Worm (Caenorhabditis elegans): ENCODE data around the gene Y41C4A.12.

The Y41C4A.12 gene

ce11 chrIII:11692380-11692779, 34.1 kb downstream of the Y41C4A.12 start (continued):
- TF ChIP-seq Y53F4B.3 (GFP tag; IDR thresholded peaks at IDR 0.05) (no peak), snpc-4 (GFP tag; optimal IDR thresholded peaks at IDR 0.05) (no peak), snpc-4 (tag; optimal IDR thresholded peaks at IDR 0.05) (no peak), attf-5 (GFP tag; optimal IDR thresholded peaks at IDR 0.05) (no peak), gei-17 (GFP tag; optimal IDR thresholded peaks at IDR 0.05) (no peak), B0261.1 (tag; optimal IDR thresholded peaks at IDR 0.05) (no peak), let-607 (tag; optimal IDR thresholded peaks at IDR 0.05) (no peak), tbx-9 (tag; optimal IDR thresholded peaks at IDR 0.05; ENCODE audit: borderline replicate concordance) (no peak), bed-2 (GFP tag; IDR thresholded peaks at IDR 0.05) (no peak), ztf-18 (tag; optimal IDR thresholded peaks at IDR 0.05) (no peak), F33H1.4 (GFP tag; IDR thresholded peaks at IDR 0.05) (no peak), rpc-1 (optimal IDR thresholded peaks at IDR 0.05) (no peak), rpc-1 (tag; optimal IDR thresholded peaks at IDR 0.05) (no peak), somi-1 (GFP tag; optimal IDR thresholded peaks at IDR 0.05) (peak; percentile 12), F52B5.7 (tag; optimal IDR thresholded peaks at IDR 0.05) (peak; percentile 30), ztf-26 (tag; optimal IDR thresholded peaks at IDR 0.05) (no peak), ztf-25 (GFP tag; IDR thresholded peaks at IDR 0.05) (no peak), sdz-38 (tag; optimal IDR thresholded peaks at IDR 0.05) (no peak), atf-7 (tag; optimal IDR thresholded peaks at IDR 0.05) (peak; percentile 40), lin-26 (GFP tag; IDR thresholded peaks at IDR 0.05) (no peak), die-1 (tag; optimal IDR thresholded peaks at IDR 0.05) (no peak), B0019.2 (GFP tag; conservative IDR thresholded peaks at IDR 0.05) (no peak), repo-1 (tag; optimal IDR thresholded peaks at IDR 0.05) (no peak), rec-8 (tag; optimal IDR thresholded peaks at IDR 0.05) (no peak), hlh-26 (GFP tag; conservative IDR thresholded peaks at IDR 0.05) (no peak), snpc-1.3 (tag; optimal IDR thresholded peaks at IDR 0.05; ENCODE audit: insufficient read depth) (no peak), ets-4 (GFP tag; optimal IDR thresholded peaks at IDR 0.05) (no peak), madf-10 (tag; optimal IDR thresholded peaks at IDR 0.05) (no peak), egl-18 (GFP tag; IDR thresholded peaks at IDR 0.05) (no peak), pbrm-1 (GFP tag; IDR thresholded peaks at IDR 0.05) (no peak), zfh-2 (GFP tag; conservative IDR thresholded peaks at IDR 0.05) (peak; percentile 46; the same call in 1 of the 2 replicates), ccch-3 (GFP tag; optimal IDR thresholded peaks at IDR 0.05) (no peak), ztf-3 (GFP tag; optimal IDR thresholded peaks at IDR 0.05) (no peak), hmg-20 (GFP tag; IDR thresholded peaks at IDR 0.05) (no peak), F10E7.11 (tag; optimal IDR thresholded peaks at IDR 0.05) (no peak), chd-7 (tag; optimal IDR thresholded peaks at IDR 0.05) (peak; percentile 50), snpc-3.4 (tag; optimal IDR thresholded peaks at IDR 0.05) (no peak), C06A6.2 (GFP tag; conservative IDR thresholded peaks at IDR 0.05) (no peak), ama-1 (optimal IDR thresholded peaks at IDR 0.05) (no peak), ama-1 (GFP tag; optimal IDR thresholded peaks at IDR 0.05) (no peak), F39B2.1 (GFP tag; IDR thresholded peaks at IDR 0.05) (no peak), lin-54 (GFP tag; optimal IDR thresholded peaks at IDR 0.05) (no peak), dpff-1 (tag; optimal IDR thresholded peaks at IDR 0.05) (no peak), ztf-28 (GFP tag; IDR thresholded peaks at IDR 0.05) (no peak), ceh-79 (tag; optimal IDR thresholded peaks at IDR 0.05) (no peak), F37B4.10 (GFP tag; IDR thresholded peaks at IDR 0.05) (no peak), sptf-2 (GFP tag; optimal IDR thresholded peaks at IDR 0.05) (no peak), nfyb-1 (GFP tag; IDR thresholded peaks at IDR 0.05) (peak; percentile 45; the same call in 1 of the 2 replicates), T26A5.8 (tag; optimal IDR thresholded peaks at IDR 0.05) (no peak), ceh-100 (GFP tag; IDR thresholded peaks at IDR 0.05) (no peak), pha-4 (tag; optimal IDR thresholded peaks at IDR 0.05) (no peak)

Measured in whole organism, young adult.